Fruit fly (Drosophila melanogaster): ENCODE data around the gene CG4957.

DNA sequence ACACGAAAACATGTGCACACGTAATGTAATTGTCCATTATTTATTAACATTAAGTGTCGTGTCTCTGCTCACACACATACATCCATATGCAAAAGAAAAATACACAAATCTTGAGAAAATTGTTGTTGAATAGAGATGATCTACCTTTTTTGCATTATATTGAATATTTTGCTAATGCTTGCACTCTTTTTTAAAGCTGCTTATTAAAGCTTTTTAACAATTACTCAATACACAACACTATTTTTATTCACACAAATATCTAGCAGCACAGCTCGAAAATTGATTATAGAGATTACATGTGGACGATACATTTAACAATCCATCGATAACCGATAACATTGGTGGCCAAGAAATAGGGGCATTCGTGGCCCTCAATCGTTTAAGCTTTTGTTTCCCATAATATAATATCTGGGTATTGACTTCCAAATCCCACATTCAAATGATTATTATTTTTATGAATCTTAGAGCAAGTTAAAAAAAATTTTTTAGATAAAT, 23.4 kb downstream of the CG4957 start, which contains the start of gene Ufd4:
- TF ChIP-seq OdsH (GFP tag; optimal IDR thresholded peaks at IDR 0.05), result peak; percentile 37
- TF ChIP-seq rgr (GFP tag; optimal IDR thresholded peaks at IDR 0.05), result no peak
- no peak for TF ChIP-seq usp (GFP tag; optimal IDR thresholded peaks at IDR 0.05)
- no peak for TF ChIP-seq Hr78 (GFP tag; optimal IDR thresholded peaks at IDR 0.05)
- TF ChIP-seq pan (optimal IDR thresholded peaks at IDR 0.05), result no peak
- no peak for TF ChIP-seq Myc (optimal IDR thresholded peaks at IDR 0.05)
- TF ChIP-seq br (GFP tag; optimal IDR thresholded peaks at IDR 0.05), result no peak

Data from whole organism, wandering third instar larva.